Worm (Caenorhabditis elegans) whole organism, mixed stage, embryonic: ENCODE results near the gene str-102.

Experiments
- ceh-39 ChIP-seq: fragments of 150-350 bp; optimal IDR thresholded peaks from 2 replicates; lab custom pipeline; 2014; ENCODE audit warnings: missing biosample characterization, missing genetic modification characterization
- elt-1 ChIP-seq: sonication (generic microtip); optimal IDR thresholded peaks from 2 replicates; lab custom pipeline; 2017; ENCODE audit warnings: missing genetic modification characterization, mild to moderate bottlenecking, missing compliant biosample characterization, antibody characterized with exemption, moderate library complexity, borderline replicate concordance; ENCODE audit not compliant: insufficient read depth
- elt-3 ChIP-seq: fragments of 150-350 bp; optimal IDR thresholded peaks from 2 replicates; lab custom pipeline; 2014; ENCODE audit warnings: missing biosample characterization, missing genetic modification characterization
- lin-13 ChIP-seq: fragments of 150-350 bp; optimal IDR thresholded peaks from 2 replicates; lab custom pipeline; 2014; ENCODE audit warnings: missing biosample characterization, missing genetic modification characterization
- mls-2 ChIP-seq: sonication (generic microtip); optimal IDR thresholded peaks from 2 replicates; lab custom pipeline; 2016; ENCODE audit warnings: mild to moderate bottlenecking, missing genetic modification characterization, moderate library complexity, missing compliant biosample characterization
- nhr-12 ChIP-seq: fragments of 150-350 bp; optimal IDR thresholded peaks from 2 replicates; lab custom pipeline; 2014; ENCODE audit warnings: missing biosample characterization, missing genetic modification characterization
- nhr-28 ChIP-seq: fragments of 150-350 bp; optimal IDR thresholded peaks from 2 replicates; lab custom pipeline; 2014; ENCODE audit warnings: missing biosample characterization, missing genetic modification characterization
- nhr-76 ChIP-seq: sonication (generic microtip); optimal IDR thresholded peaks from 2 replicates; lab custom pipeline; 2017; ENCODE audit warnings: missing biosample characterization, missing genetic modification characterization
- pha-4 ChIP-seq: fragments of 150-350 bp; optimal IDR thresholded peaks from 2 replicates; lab custom pipeline; 2018; ENCODE audit warnings: missing biosample characterization, missing genetic modification reagents, missing genetic modification characterization
- snpc-4 ChIP-seq: fragments of 150-350 bp; optimal IDR thresholded peaks from 2 replicates; lab custom pipeline; 2014; ENCODE audit warnings: missing biosample characterization, missing genetic modification characterization
- sptf-1 ChIP-seq: sonication (generic microtip); optimal IDR thresholded peaks from 2 replicates; lab custom pipeline; 2017; ENCODE audit warnings: mild to moderate bottlenecking, missing genetic modification characterization, moderate library complexity, missing compliant biosample characterization
- unc-62 ChIP-seq: fragments of 150-350 bp; optimal IDR thresholded peaks from 2 replicates; lab custom pipeline; 2014; ENCODE audit warnings: missing biosample characterization, missing genetic modification reagents, missing genetic modification characterization
- ztf-11 ChIP-seq: fragments of 150-350 bp; optimal IDR thresholded peaks from 2 replicates; lab custom pipeline; 2014; ENCODE audit warnings: missing biosample characterization, missing genetic modification characterization

ce11 chrV:15412625-15413024 lies 27.8 kb downstream of the str-102 start, which contains the start of gene srbc-63:
- TF ChIP-seq snpc-4 (no peak), ztf-11 (tag; lab: Kevin White, UChicago) (no peak), mls-2 (tag; lab: Kevin White, UChicago) (no peak), nhr-76 (tag; lab: Kevin White, UChicago) (no peak), elt-1 (tag; lab: Kevin White, UChicago) (no peak), elt-3 (tag; lab: Kevin White, UChicago) (no peak), nhr-12 (tag; lab: Kevin White, UChicago) (no peak), pha-4 (no peak), ceh-39 (tag; lab: Kevin White, UChicago) (no peak), unc-62 (GFP tag; lab: Kevin White, UChicago) (no peak), sptf-1 (no peak), lin-13 (tag; lab: Kevin White, UChicago) (no peak), nhr-28 (tag; lab: Kevin White, UChicago) (no peak)
